Fruit fly (Drosophila melanogaster) whole organism, adult: ENCODE results near the gene CG3021.
A peak's percentile ranks its signal among the peaks of the same experiment; 100 is the strongest.

ENCODE experiments used
- CG1620 ChIP-seq: fragments of 200-800 bp; sonication (Bioruptor generic); optimal IDR thresholded peaks from 2 replicates; lab custom pipeline; 2016; ENCODE audit warnings: missing biosample characterization, missing genetic modification characterization
- CG33017 ChIP-seq: fragments of 200-800 bp; sonication (Bioruptor generic); optimal IDR thresholded peaks from 2 replicates; lab custom pipeline; 2018; ENCODE audit warnings: missing biosample characterization, mild to moderate bottlenecking, missing genetic modification characterization, moderate library complexity
- Crg-1 ChIP-seq: fragments of 200-800 bp; sonication (Bioruptor generic); optimal IDR thresholded peaks from 2 replicates; lab custom pipeline; 2016; ENCODE audit warnings: missing biosample characterization, missing genetic modification characterization
- Mnt ChIP-seq: fragments of 200-800 bp; sonication (Bioruptor generic); optimal IDR thresholded peaks from 2 replicates; lab custom pipeline; 2016; ENCODE audit warnings: missing biosample characterization, mild to moderate bottlenecking, missing genetic modification characterization
- cnc ChIP-seq, 2 experiments: fragments of >200 bp; optimal IDR thresholded peaks; 2 replicates each; lab custom pipeline; 2017
- kay ChIP-seq: fragments of 200-800 bp; sonication (Bioruptor generic); peaks from one replicate; lab custom pipeline; 2016; ENCODE audit warnings: missing biosample characterization, missing genetic modification characterization, borderline replicate concordance

DNA sequence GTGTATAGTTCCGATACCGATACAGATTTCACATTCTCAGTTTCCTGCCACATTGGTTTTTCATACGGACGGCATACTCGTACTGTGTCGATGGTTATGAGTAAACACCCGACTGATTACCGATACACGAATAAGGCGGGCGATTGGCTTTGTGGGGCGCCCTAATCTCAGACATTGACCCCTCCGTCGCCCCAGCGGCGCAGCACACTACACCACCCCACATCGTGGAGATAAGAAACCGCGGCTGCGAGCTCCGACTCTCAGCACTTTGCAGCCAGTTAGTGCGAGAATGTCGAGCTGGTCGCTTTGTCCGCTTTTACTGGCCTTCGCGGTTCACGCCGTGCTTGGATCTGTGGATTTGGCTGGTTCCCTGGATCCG, 24.6 kb downstream of the CG3021 start, which contains the start of gene CG14629:
- no peak for TF ChIP-seq kay
- TF ChIP-seq Mnt (GFP tag; lab: Kevin White, UChicago) = peak; percentile 29
- TF ChIP-seq Crg-1 (GFP tag; lab: Kevin White, UChicago) = no peak
- no peak for TF ChIP-seq CG33017 (tag; lab: Kevin White, UChicago)
- no peak for TF ChIP-seq CG1620 (GFP tag; lab: Kevin White, UChicago)
- TF ChIP-seq cnc (optimal IDR thresholded peaks at IDR 0.05; lab: Kevin White, UChicago) = no peak
